Fruit fly (Drosophila melanogaster) whole organism, wandering third instar larva: ENCODE results near the gene CG4278.
A peak's percentile ranks its signal among the peaks of the same experiment; 100 is the strongest.

Experiments
- Abd-B ChIP-seq: fragments of >200 bp; optimal IDR thresholded peaks from 2 replicates; lab custom pipeline; 2017; ENCODE audit warnings: missing biosample characterization, missing genetic modification characterization
- CG32264 ChIP-seq: fragments of 200-800 bp; sonication (Bioruptor generic); optimal IDR thresholded peaks from 2 replicates; lab custom pipeline; 2016; ENCODE audit warnings: missing biosample characterization, missing genetic modification characterization
- CG9705 ChIP-seq: fragments of 200-800 bp; sonication (Bioruptor generic); optimal IDR thresholded peaks from 2 replicates; lab custom pipeline; 2018; ENCODE audit warnings: missing biosample characterization, mild to moderate bottlenecking, missing genetic modification characterization
- CrebA ChIP-seq: fragments of 200-800 bp; sonication (Bioruptor generic); optimal IDR thresholded peaks from 2 replicates; lab custom pipeline; 2016; ENCODE audit warnings: missing biosample characterization, mild to moderate bottlenecking, missing genetic modification characterization, borderline replicate concordance
- Dfd ChIP-seq: fragments of >200 bp; optimal IDR thresholded peaks from 2 replicates; lab custom pipeline; 2017; ENCODE audit warnings: missing biosample characterization, missing genetic modification characterization
- Dif ChIP-seq: fragments of 200-275, 200-300 bp; sonication (Bioruptor generic); optimal IDR thresholded peaks from 2 replicates; lab custom pipeline; 2018; ENCODE audit warnings: missing biosample characterization, missing genetic modification characterization; ENCODE audit not compliant: partially characterized antibody
- GATAd ChIP-seq: sonication (Bioruptor generic); optimal IDR thresholded peaks from 2 replicates; lab custom pipeline; 2016; ENCODE audit warnings: missing biosample characterization, missing genetic modification characterization
- HLH106 ChIP-seq: fragments of 200-800 bp; optimal IDR thresholded peaks from 3 replicates; lab custom pipeline; 2019; ENCODE audit warnings: missing biosample characterization, mild to moderate bottlenecking, missing genetic modification characterization, moderate library complexity
- Hnf4 ChIP-seq: fragments of 200-800 bp; sonication (Bioruptor generic); optimal IDR thresholded peaks from 2 replicates; lab custom pipeline; 2016; ENCODE audit warnings: missing biosample characterization, mild to moderate bottlenecking, missing genetic modification characterization
- Hr78 ChIP-seq: fragments of >200 bp; optimal IDR thresholded peaks from 2 replicates; lab custom pipeline; 2017; ENCODE audit warnings: missing biosample characterization, missing genetic modification characterization
- Hr83 ChIP-seq: fragments of 200-300 bp; sonication (Bioruptor generic); optimal IDR thresholded peaks from 2 replicates; lab custom pipeline; 2016; ENCODE audit warnings: missing biosample characterization, mild to moderate bottlenecking, missing genetic modification characterization, moderate library complexity; ENCODE audit not compliant: poor library complexity, severe bottlenecking
- Jra ChIP-seq: sonication (Bioruptor generic); optimal IDR thresholded peaks from 2 replicates; lab custom pipeline; 2016; ENCODE audit warnings: missing biosample characterization, missing genetic modification characterization
- Mio ChIP-seq: sonication (Bioruptor generic); optimal IDR thresholded peaks from 2 replicates; lab custom pipeline; 2016; ENCODE audit warnings: missing biosample characterization, missing genetic modification characterization
- Myc ChIP-seq: fragments of >200 bp; optimal IDR thresholded peaks from 2 replicates; lab custom pipeline; 2017
- N ChIP-seq: fragments of >200 bp; optimal IDR thresholded peaks from 2 replicates; lab custom pipeline; 2018; ENCODE audit warnings: missing biosample characterization, missing external identifiers, missing genetic modification characterization
- OdsH ChIP-seq: fragments of 200-800 bp; sonication (Bioruptor generic); optimal IDR thresholded peaks from 2 replicates; lab custom pipeline; 2016; ENCODE audit warnings: missing biosample characterization, mild to moderate bottlenecking, missing genetic modification characterization
- Rel ChIP-seq, 2 experiments: fragments of 200-800 bp; sonication (Bioruptor generic) in 1 of 2; optimal IDR thresholded peaks; 2 replicates in 1 of 2; 3 replicates in 1 of 2; lab custom pipeline; 2016 to 2019; ENCODE audit warnings: mild to moderate bottlenecking in 2 of 2, missing biosample characterization in 2 of 2, missing genetic modification characterization in 2 of 2, moderate library complexity in 1 of 2
- Sp1 ChIP-seq: fragments of 200-800 bp; sonication (Bioruptor generic); optimal IDR thresholded peaks from 3 replicates; lab custom pipeline; 2019; ENCODE audit warnings: missing biosample characterization, mild to moderate bottlenecking, missing genetic modification characterization, moderate library complexity
- Vsx2 ChIP-seq: fragments of 200-300, 225-300 bp; sonication (Bioruptor generic); optimal IDR thresholded peaks from 2 replicates; lab custom pipeline; 2018; ENCODE audit warnings: missing biosample characterization, missing genetic modification characterization; ENCODE audit not compliant: partially characterized antibody
- br ChIP-seq: fragments of 200-800 bp; sonication (Bioruptor generic); optimal IDR thresholded peaks from 2 replicates; lab custom pipeline; 2016; ENCODE audit warnings: missing biosample characterization, missing genetic modification characterization
- brk ChIP-seq: fragments of 200-800 bp; sonication (Bioruptor generic); optimal IDR thresholded peaks from 2 replicates; lab custom pipeline; 2016; ENCODE audit warnings: missing biosample characterization, mild to moderate bottlenecking, missing genetic modification characterization
- dl ChIP-seq, 2 experiments: fragments of 175-275, 200-275 bp in 1 of 2; fragments of 200-275 bp in 1 of 2; sonication (Bioruptor generic); optimal IDR thresholded peaks; lab custom pipeline; 2018; ENCODE audit warnings: mild to moderate bottlenecking in 2 of 2, missing biosample characterization in 2 of 2, missing genetic modification characterization in 2 of 2, moderate library complexity in 2 of 2; ENCODE audit not compliant: partially characterized antibody in 2 of 2, insufficient read depth in 1 of 2
- dmrt93B ChIP-seq: fragments of 200-800 bp; sonication (Bioruptor generic); optimal IDR thresholded peaks from 2 replicates; lab custom pipeline; 2018; ENCODE audit warnings: missing biosample characterization, mild to moderate bottlenecking, missing genetic modification characterization
- dsf ChIP-seq: sonication (Bioruptor generic); optimal IDR thresholded peaks from 2 replicates; lab custom pipeline; 2016; ENCODE audit warnings: missing biosample characterization, missing genetic modification characterization, borderline replicate concordance
- ey ChIP-seq: fragments of 200-800 bp; sonication (Bioruptor generic); optimal IDR thresholded peaks from 2 replicates; lab custom pipeline; 2016; ENCODE audit warnings: missing biosample characterization, missing genetic modification characterization
- foxo ChIP-seq, 2 experiments: fragments of 200-800 bp; sonication (Bioruptor generic); optimal IDR thresholded peaks; 2 replicates in 1 of 2; 3 replicates in 1 of 2; lab custom pipeline; 2016 to 2017; ENCODE audit warnings: missing biosample characterization in 2 of 2, missing genetic modification characterization in 2 of 2
- fru ChIP-seq: fragments of 200-800 bp; sonication (Bioruptor generic); optimal IDR thresholded peaks from 3 replicates; lab custom pipeline; 2016; ENCODE audit warnings: missing biosample characterization, mild to moderate bottlenecking, missing genetic modification characterization
- h ChIP-seq: fragments of 200-800 bp; sonication (Bioruptor generic); optimal IDR thresholded peaks from 3 replicates; lab custom pipeline; 2016; ENCODE audit warnings: missing biosample characterization, mild to moderate bottlenecking, missing genetic modification characterization
- jim ChIP-seq: fragments of 175-275, 200-325 bp; sonication (Bioruptor generic); optimal IDR thresholded peaks from 2 replicates; lab custom pipeline; 2016; ENCODE audit warnings: missing biosample characterization, mild to moderate bottlenecking, missing genetic modification characterization
- lola ChIP-seq: fragments of >200 bp; optimal IDR thresholded peaks from 2 replicates; lab custom pipeline; 2017; ENCODE audit warnings: missing biosample characterization, missing genetic modification characterization
- pan ChIP-seq: fragments of >200 bp; optimal IDR thresholded peaks from 2 replicates; lab custom pipeline; 2017
- psq ChIP-seq: fragments of 200-800 bp; sonication (Bioruptor generic); optimal IDR thresholded peaks from 3 replicates; lab custom pipeline; 2017; ENCODE audit warnings: missing biosample characterization, mild to moderate bottlenecking, missing genetic modification characterization, moderate library complexity
- rgr ChIP-seq: fragments of 200-800 bp; sonication (Bioruptor generic); optimal IDR thresholded peaks from 3 replicates; lab custom pipeline; 2016; ENCODE audit warnings: missing biosample characterization, mild to moderate bottlenecking, missing genetic modification characterization
- sage ChIP-seq: fragments of 200-800 bp; sonication (Bioruptor generic); optimal IDR thresholded peaks from 2 replicates; lab custom pipeline; 2016; ENCODE audit warnings: missing biosample characterization, mild to moderate bottlenecking, missing genetic modification characterization
- sv ChIP-seq: fragments of 200-800 bp; sonication (Bioruptor generic); optimal IDR thresholded peaks from 3 replicates; lab custom pipeline; 2016; ENCODE audit warnings: missing biosample characterization, missing genetic modification characterization
- tai ChIP-seq: sonication (Bioruptor generic); optimal IDR thresholded peaks from 2 replicates; lab custom pipeline; 2016; ENCODE audit warnings: missing biosample characterization, missing genetic modification characterization
- usp ChIP-seq: fragments of >200 bp; optimal IDR thresholded peaks from 2 replicates; lab custom pipeline; 2017; ENCODE audit warnings: missing biosample characterization, missing genetic modification characterization
- woc ChIP-seq: sonication (Bioruptor generic); optimal IDR thresholded peaks from 2 replicates; lab custom pipeline; 2016; ENCODE audit warnings: missing biosample characterization, mild to moderate bottlenecking, missing genetic modification characterization

Gene CG4278

DNA sequence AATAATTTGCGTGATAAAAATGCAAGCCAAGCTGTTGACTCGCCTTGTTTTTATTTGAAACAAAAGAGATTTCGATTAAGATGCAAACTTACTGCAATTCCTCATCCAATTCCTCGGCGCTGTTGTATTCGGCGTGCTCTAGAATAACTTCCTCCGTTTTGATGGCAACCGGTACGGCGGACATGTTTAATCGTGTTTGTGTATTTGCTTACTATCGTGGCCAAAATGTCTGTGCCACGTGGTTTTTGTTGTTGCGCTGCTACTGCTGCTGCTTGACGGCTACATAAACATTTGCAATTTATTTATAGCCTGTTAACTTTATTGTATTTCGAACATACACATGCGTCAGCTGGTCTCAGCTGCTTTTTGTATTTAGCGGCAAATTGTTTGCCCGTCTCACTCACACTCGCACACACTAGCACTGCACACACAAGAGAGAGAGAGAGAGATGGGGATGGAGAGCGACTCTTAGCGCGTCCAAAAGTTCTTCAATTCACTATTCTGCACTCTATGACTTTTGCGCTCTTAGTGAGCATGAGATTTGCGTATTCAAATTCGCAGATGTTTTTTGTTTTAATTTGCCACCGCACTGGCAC lies 39.8 kb upstream of the CG4278 start:
- TF ChIP-seq CG9705 (GFP tag; lab: Kevin White, UChicago) (no peak), fru (GFP tag; lab: Kevin White, UChicago) (no peak), brk (GFP tag; lab: Kevin White, UChicago) (no peak), sv (GFP tag; lab: Kevin White, UChicago) (no peak), Sp1 (GFP tag; lab: Kevin White, UChicago) (no peak), Rel (GFP tag; optimal IDR thresholded peaks at IDR 0.05; lab: Kevin White, UChicago) (no peak), Rel (tag; optimal IDR thresholded peaks at IDR 0.05; lab: Kevin White, UChicago) (no peak), dl (GFP tag; optimal IDR thresholded peaks at IDR 0.05; lab: Kevin White, UChicago; ENCODE audit: insufficient read depth in 1 of 2, partially characterized antibody in 2 of 2) (peak in 1 of 2 experiments; percentile 18), br (GFP tag; lab: Kevin White, UChicago) (no peak), Dif (GFP tag; lab: Kevin White, UChicago) (no peak)

DNA sequence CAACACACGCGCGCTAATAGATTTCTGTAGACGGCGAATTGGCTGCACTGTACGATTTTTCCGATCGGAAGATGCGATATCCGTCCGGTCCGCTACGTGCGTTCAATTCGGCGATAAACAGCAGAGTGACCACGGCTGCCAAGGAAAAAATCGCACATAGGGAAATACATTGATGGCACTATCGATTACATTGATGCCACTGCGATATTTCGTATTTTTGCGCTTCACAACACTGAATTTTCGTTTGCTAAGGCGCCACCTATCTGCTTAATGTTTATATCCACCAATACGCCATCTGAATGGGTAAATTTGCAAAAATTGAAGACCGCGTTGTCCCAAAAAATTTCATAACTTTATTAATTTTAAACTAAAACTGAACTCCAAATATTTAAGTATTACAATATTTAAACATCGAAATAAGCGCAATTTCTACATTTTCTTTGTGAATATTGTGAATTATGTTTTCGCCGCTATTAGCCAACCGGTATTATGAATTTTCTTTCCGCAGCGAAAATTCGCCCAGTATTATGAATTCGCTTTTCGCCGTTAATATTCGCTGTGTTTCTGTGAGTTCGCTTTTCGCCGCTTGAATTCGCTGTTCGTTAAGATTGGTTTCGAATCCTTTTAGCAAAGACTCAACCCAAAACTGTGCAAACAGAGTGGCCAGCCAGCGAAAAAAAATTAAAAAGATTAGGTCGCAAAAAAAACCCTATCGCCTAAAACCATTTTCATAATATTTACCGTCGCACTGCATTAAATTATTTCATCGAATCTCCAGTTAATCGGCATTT lies 39.1 kb upstream of the CG4278 start, which contains the start of the genes crp and pkaap:
TSS of gene crp (minus strand) at position 129 of the 791 bp plus-strand sequence.
TSS of gene pkaap (plus strand) at position 689 of the 791 bp plus-strand sequence.
- TF ChIP-seq dl (GFP tag; optimal IDR thresholded peaks at IDR 0.05; lab: Kevin White, UChicago; ENCODE audit: insufficient read depth in 1 of 2, partially characterized antibody in 2 of 2): peak in 1 of 2 experiments; percentile 62
- TF ChIP-seq Vsx2 (GFP tag; lab: Kevin White, UChicago): peak; percentile 98
- TF ChIP-seq sv (GFP tag; lab: Kevin White, UChicago): peak; percentile 93
- peak; percentile 74 for TF ChIP-seq OdsH
- peak; percentile 44 for TF ChIP-seq CG32264 (GFP tag; lab: Kevin White, UChicago)
- TF ChIP-seq sage (GFP tag; lab: Kevin White, UChicago): peak; percentile 63
- peak; percentile 34 for TF ChIP-seq psq (GFP tag; lab: Kevin White, UChicago)
- TF ChIP-seq dmrt93B: peak; percentile 42
- peak; percentile 64 for TF ChIP-seq GATAd (GFP tag; lab: Kevin White, UChicago)
- TF ChIP-seq dsf (GFP tag; lab: Kevin White, UChicago): peak; percentile 73
- TF ChIP-seq Hr78 (GFP tag; lab: Kevin White, UChicago): no peak
- TF ChIP-seq HLH106 (tag; lab: Kevin White, UChicago): peak; percentile 64
- peak; percentile 85 for TF ChIP-seq Jra
- TF ChIP-seq tai: peak; percentile 97
- peak; percentile 86 for TF ChIP-seq Myc
- TF ChIP-seq Dfd: no peak
- no peak for TF ChIP-seq CrebA
- TF ChIP-seq br (GFP tag; lab: Kevin White, UChicago): peak; percentile 76
- TF ChIP-seq usp: no peak
- TF ChIP-seq Abd-B (GFP tag; lab: Kevin White, UChicago): no peak
- peak; percentile 84 for TF ChIP-seq Dif (GFP tag; lab: Kevin White, UChicago)
- no peak for TF ChIP-seq pan (lab: Kevin White, UChicago)
- peak; percentile 66 to 88 for TF ChIP-seq foxo (GFP tag; optimal IDR thresholded peaks at IDR 0.05; lab: Kevin White, UChicago)
- TF ChIP-seq rgr: peak; percentile 86
- TF ChIP-seq Rel (GFP tag; optimal IDR thresholded peaks at IDR 0.05; lab: Kevin White, UChicago): peak; percentile 51
- peak; percentile 47 for TF ChIP-seq Rel (tag; optimal IDR thresholded peaks at IDR 0.05; lab: Kevin White, UChicago)
- TF ChIP-seq brk (GFP tag; lab: Kevin White, UChicago): peak; percentile 80
- peak; percentile 48 for TF ChIP-seq woc (GFP tag; lab: Kevin White, UChicago)
- TF ChIP-seq ey (GFP tag; lab: Kevin White, UChicago): peak; percentile 76
- peak; percentile 86 for TF ChIP-seq h (GFP tag; lab: Kevin White, UChicago)
- TF ChIP-seq fru (GFP tag; lab: Kevin White, UChicago): peak; percentile 73
- peak; percentile 90 for TF ChIP-seq jim (GFP tag; lab: Kevin White, UChicago)
- TF ChIP-seq N: no peak
- TF ChIP-seq Hnf4 (GFP tag; lab: Kevin White, UChicago): peak; percentile 92
- peak; percentile 58 for TF ChIP-seq CG9705 (GFP tag; lab: Kevin White, UChicago)
- TF ChIP-seq Mio (GFP tag; lab: Kevin White, UChicago): peak; percentile 53
- peak; percentile 61 for TF ChIP-seq Sp1 (GFP tag; lab: Kevin White, UChicago)
- peak; percentile 97 for TF ChIP-seq Hr83 (GFP tag; lab: Kevin White, UChicago)
- TF ChIP-seq lola (GFP tag; lab: Kevin White, UChicago): no peak
